Fruit fly (Drosophila melanogaster) whole organism, embryonic: ENCODE measurements around the gene CG13700.

Experiments
- CG12236 ChIP-seq: fragments of 200-800 bp; sonication (Bioruptor generic); optimal IDR thresholded peaks from 2 replicates; lab custom pipeline; 2016; ENCODE audit warnings: missing biosample characterization, missing genetic modification characterization
- CG13296 ChIP-seq: fragments of 200-800 bp; sonication (Bioruptor generic); optimal IDR thresholded peaks from 3 replicates; lab custom pipeline; 2018; ENCODE audit warnings: missing biosample characterization, mild to moderate bottlenecking, missing genetic modification characterization
- CG15601 ChIP-seq: fragments of 200-800 bp; sonication (Bioruptor generic); optimal IDR thresholded peaks from 3 replicates; lab custom pipeline; 2019; ENCODE audit warnings: missing biosample characterization, mild to moderate bottlenecking, missing genetic modification characterization, moderate library complexity
- CG17385 ChIP-seq: fragments of 200-800 bp; sonication (Bioruptor generic); optimal IDR thresholded peaks from 3 replicates; lab custom pipeline; 2018; ENCODE audit warnings: missing biosample characterization, mild to moderate bottlenecking, missing genetic modification characterization
- CG17802 ChIP-seq: fragments of 200-800 bp; sonication (Bioruptor generic); optimal IDR thresholded peaks from 2 replicates; lab custom pipeline; 2018; ENCODE audit warnings: missing biosample characterization, mild to moderate bottlenecking, missing genetic modification characterization, moderate library complexity
- CG17829 ChIP-seq: fragments of 200-800 bp; optimal IDR thresholded peaks from 2 replicates; lab custom pipeline; 2019; ENCODE audit warnings: missing biosample characterization, mild to moderate bottlenecking, missing genetic modification characterization, moderate library complexity
- CG1792 ChIP-seq: fragments of 200-800 bp; sonication (Bioruptor generic); optimal IDR thresholded peaks from 2 replicates; lab custom pipeline; 2016; ENCODE audit warnings: missing biosample characterization, missing genetic modification characterization
- CG2129 ChIP-seq: fragments of 200-800 bp; sonication (Bioruptor generic); IDR thresholded peaks from 2 replicates; pipeline ENCODE4 v1.3.6; 2022; ENCODE audit warnings: missing biosample characterization, missing genetic modification characterization; ENCODE audit not compliant: partially characterized antibody
- CG31441 ChIP-seq: fragments of 200-800 bp; sonication (Bioruptor generic); IDR thresholded peaks from 2 replicates; pipeline ENCODE4 v1.3.6; 2022; ENCODE audit warnings: missing biosample characterization, missing genetic modification characterization
- CG32772 ChIP-seq: fragments of 200-800 bp; sonication (Bioruptor generic); IDR thresholded peaks from 2 replicates; pipeline ENCODE4 v1.3.6; 2022; ENCODE audit warnings: missing biosample characterization, missing genetic modification characterization
- CG43689 ChIP-seq: fragments of 200-800 bp; sonication (Bioruptor generic); IDR thresholded peaks from 2 replicates; pipeline ENCODE4 v1.3.6; 2022; ENCODE audit warnings: missing biosample characterization, missing genetic modification characterization
- CG4820 ChIP-seq: fragments of 200-800 bp; sonication (Bioruptor generic); optimal IDR thresholded peaks from 3 replicates; lab custom pipeline; 2016; ENCODE audit warnings: missing biosample characterization, missing genetic modification characterization
- CG6175 ChIP-seq: fragments of 200-800 bp; sonication (Bioruptor generic); IDR thresholded peaks from 3 replicates; pipeline ENCODE4 v1.3.6; 2022; ENCODE audit warnings: missing biosample characterization, missing genetic modification characterization
- CG6272 ChIP-seq: fragments of 200-800 bp; sonication (Bioruptor generic); IDR thresholded peaks from 2 replicates; pipeline ENCODE4 v1.3.6; 2022; ENCODE audit warnings: missing biosample characterization, missing genetic modification characterization
- CG8290 ChIP-seq, 3 experiments: fragments of 200-800 bp; sonication (Bioruptor generic); optimal IDR thresholded peaks; 2 replicates each; lab custom pipeline; 2016 to 2019; ENCODE audit warnings: missing biosample characterization in 3 of 3, missing genetic modification characterization in 3 of 3, mild to moderate bottlenecking in 2 of 3, moderate library complexity in 1 of 3
- CG9437 ChIP-seq: fragments of 200-800 bp; sonication (Bioruptor generic); optimal IDR thresholded peaks from 2 replicates; lab custom pipeline; 2018; ENCODE audit warnings: missing biosample characterization, mild to moderate bottlenecking, missing genetic modification characterization
- CG9797 ChIP-seq: fragments of 200-800 bp; sonication (Bioruptor generic); optimal IDR thresholded peaks from 3 replicates; lab custom pipeline; 2018; ENCODE audit warnings: missing biosample characterization, mild to moderate bottlenecking, missing genetic modification characterization
- CkIIα-i1 ChIP-seq: fragments of 200-800 bp; sonication (Bioruptor generic); IDR thresholded peaks from 2 replicates; pipeline ENCODE4 v1.3.6; 2022; ENCODE audit warnings: missing biosample characterization, missing genetic modification characterization
- D ChIP-seq, 2 experiments: fragments of 200-800 bp in 1 of 2; fragments of >200 bp in 1 of 2; sonication (Bioruptor generic) in 1 of 2; optimal IDR thresholded peaks; 2 replicates in 1 of 2; 3 replicates in 1 of 2; lab custom pipeline; 2017; ENCODE audit warnings: mild to moderate bottlenecking in 1 of 2, missing biosample characterization in 1 of 2, missing genetic modification characterization in 1 of 2, missing genetic modification reagents in 1 of 2
- Doc2 ChIP-seq: fragments of 200-800 bp; sonication (Bioruptor generic); IDR thresholded peaks from 2 replicates; pipeline ENCODE4 v1.3.6; 2022; ENCODE audit warnings: missing biosample characterization, missing genetic modification characterization
- Dref ChIP-seq: fragments of 200-800 bp; sonication (Bioruptor generic); IDR thresholded peaks from 2 replicates; pipeline ENCODE4 v1.3.6; 2022; ENCODE audit warnings: missing biosample characterization, missing genetic modification characterization
- H15 ChIP-seq: fragments of 200-800 bp; sonication (Bioruptor generic); IDR thresholded peaks from 3 replicates; pipeline ENCODE4 v1.3.6; 2022; ENCODE audit warnings: missing biosample characterization, missing genetic modification characterization
- HLH54F ChIP-seq: fragments of 200-800 bp; sonication (Bioruptor generic); optimal IDR thresholded peaks from 3 replicates; lab custom pipeline; 2016; ENCODE audit warnings: missing biosample characterization, missing genetic modification characterization
- HmgZ ChIP-seq: fragments of 200-800 bp; sonication (Bioruptor generic); optimal IDR thresholded peaks from 2 replicates; lab custom pipeline; 2018; ENCODE audit warnings: missing biosample characterization, mild to moderate bottlenecking, missing genetic modification characterization
- Hr51 ChIP-seq, 2 experiments: fragments of 200-800 bp; sonication (Bioruptor generic); optimal IDR thresholded peaks; 2 replicates in 1 of 2; 3 replicates in 1 of 2; lab custom pipeline; 2016 to 2018; ENCODE audit warnings: missing biosample characterization in 2 of 2, missing genetic modification characterization in 2 of 2, mild to moderate bottlenecking in 1 of 2, moderate library complexity in 1 of 2
- MESR4 ChIP-seq: fragments of 200-800 bp; sonication (Bioruptor generic); optimal IDR thresholded peaks from 2 replicates; lab custom pipeline; 2018; ENCODE audit warnings: missing biosample characterization, mild to moderate bottlenecking, missing genetic modification characterization, moderate library complexity
- NC2α ChIP-seq: fragments of 200-800 bp; sonication (Bioruptor generic); optimal IDR thresholded peaks from 2 replicates; lab custom pipeline; 2016; ENCODE audit warnings: missing biosample characterization, missing genetic modification characterization
- Nf-YA ChIP-seq: fragments of 200-800 bp; sonication (Bioruptor generic); IDR thresholded peaks from 2 replicates; pipeline ENCODE4 v1.3.6; 2022; ENCODE audit warnings: missing biosample characterization, missing genetic modification characterization
- Pdp1 ChIP-seq, 2 experiments: fragments of 200-800 bp; sonication (Bioruptor generic); optimal IDR thresholded peaks; 3 replicates each; lab custom pipeline; 2016; ENCODE audit warnings: missing biosample characterization in 2 of 2, missing genetic modification characterization in 2 of 2, mild to moderate bottlenecking in 1 of 2, moderate library complexity in 1 of 2
- Ptx1 ChIP-seq: fragments of 200-800 bp; sonication (Bioruptor generic); IDR thresholded peaks from 2 replicates; pipeline ENCODE4 v1.3.6; 2022; ENCODE audit warnings: missing biosample characterization, missing genetic modification characterization
- Xrp1 ChIP-seq: fragments of 200-800 bp; sonication (Bioruptor generic); IDR thresholded peaks from 2 replicates; pipeline ENCODE4 v1.3.6; 2022; ENCODE audit warnings: missing biosample characterization, missing genetic modification characterization
- ap ChIP-seq: fragments of 200-800 bp; sonication (Bioruptor generic); IDR thresholded peaks from 2 replicates; pipeline ENCODE4 v1.3.6; 2022; ENCODE audit warnings: missing biosample characterization, missing genetic modification characterization
- bsh ChIP-seq, 2 experiments: fragments of 200-800 bp; sonication (Bioruptor generic); optimal IDR thresholded peaks; 2 replicates each; lab custom pipeline; 2017 to 2018; ENCODE audit warnings: mild to moderate bottlenecking in 2 of 2, missing biosample characterization in 2 of 2, missing genetic modification characterization in 2 of 2, moderate library complexity in 1 of 2
- btn ChIP-seq: fragments of 200-800 bp; sonication (Bioruptor generic); optimal IDR thresholded peaks from 2 replicates; lab custom pipeline; 2016; ENCODE audit warnings: missing biosample characterization, missing genetic modification characterization
- cad ChIP-seq: fragments of >200 bp; optimal IDR thresholded peaks from 2 replicates; lab custom pipeline; 2017; ENCODE audit warnings: missing biosample characterization, missing genetic modification characterization
- fd96Cb ChIP-seq: fragments of 200-800 bp; sonication (Bioruptor generic); optimal IDR thresholded peaks from 2 replicates; lab custom pipeline; 2018; ENCODE audit warnings: missing biosample characterization, mild to moderate bottlenecking, missing genetic modification characterization, moderate library complexity
- grau ChIP-seq: fragments of 200-800 bp; optimal IDR thresholded peaks from 3 replicates; lab custom pipeline; 2019; ENCODE audit warnings: missing biosample characterization, mild to moderate bottlenecking, missing genetic modification characterization, moderate library complexity
- hth ChIP-seq: fragments of >200 bp; optimal IDR thresholded peaks from 2 replicates; lab custom pipeline; 2017; ENCODE audit warnings: inconsistent platforms
- insv ChIP-seq, 2 experiments: fragments of 200-800 bp; sonication (Bioruptor generic); optimal IDR thresholded peaks; 3 replicates each; lab custom pipeline; 2016 to 2018; ENCODE audit warnings: missing biosample characterization in 2 of 2, missing genetic modification characterization in 2 of 2
- jigr1 ChIP-seq: fragments of 200-800 bp; sonication (Bioruptor generic); IDR thresholded peaks from 3 replicates; pipeline ENCODE4 v1.3.6; 2022; ENCODE audit warnings: missing biosample characterization, missing genetic modification characterization
- maf-S ChIP-seq: fragments of 200-800 bp; sonication (Bioruptor generic); optimal IDR thresholded peaks from 2 replicates; lab custom pipeline; 2016; ENCODE audit warnings: missing biosample characterization, missing genetic modification characterization
- pan ChIP-seq, 4 experiments: fragments of >200 bp in 3 of 4; fragments of 200-800 bp in 1 of 4; sonication (Bioruptor generic) in 1 of 4; optimal IDR thresholded peaks in 3 of 4; IDR thresholded peaks in 1 of 4; 2 replicates each; pipeline versions ENCODE4 v1.3.6 to Lab custom; 2017 to 2022; ENCODE audit warnings: missing biosample characterization in 2 of 4, missing genetic modification characterization in 2 of 4, mixed read lengths in 1 of 4
- pb ChIP-seq: fragments of 200-800 bp; sonication (Bioruptor generic); optimal IDR thresholded peaks from 3 replicates; lab custom pipeline; 2016; ENCODE audit warnings: missing biosample characterization, missing genetic modification characterization
- pnt ChIP-seq: fragments of 200-800 bp; sonication (Bioruptor generic); optimal IDR thresholded peaks from 3 replicates; lab custom pipeline; 2016; ENCODE audit warnings: missing biosample characterization, missing genetic modification characterization
- sisA ChIP-seq: fragments of 200-800 bp; sonication (Bioruptor generic); IDR thresholded peaks from 2 replicates; pipeline ENCODE4 v1.3.6; 2022; ENCODE audit warnings: missing biosample characterization, missing genetic modification characterization
- tgo ChIP-seq: fragments of 200-800 bp; sonication (Bioruptor generic); IDR thresholded peaks from 3 replicates; pipeline ENCODE4 v1.3.6; 2022; ENCODE audit warnings: missing biosample characterization, missing genetic modification characterization
- vnd ChIP-seq: fragments of 200-800 bp; sonication (Bioruptor generic); IDR thresholded peaks from 3 replicates; pipeline ENCODE4 v1.3.6; 2022; ENCODE audit warnings: missing biosample characterization, missing genetic modification characterization; ENCODE audit not compliant: partially characterized antibody
- zfh1 ChIP-seq: fragments of 200-800 bp; sonication (Bioruptor generic); IDR thresholded peaks from 3 replicates; pipeline ENCODE4 v1.3.6; 2022; ENCODE audit warnings: missing biosample characterization, missing genetic modification characterization

The CG13700 gene

DNA sequence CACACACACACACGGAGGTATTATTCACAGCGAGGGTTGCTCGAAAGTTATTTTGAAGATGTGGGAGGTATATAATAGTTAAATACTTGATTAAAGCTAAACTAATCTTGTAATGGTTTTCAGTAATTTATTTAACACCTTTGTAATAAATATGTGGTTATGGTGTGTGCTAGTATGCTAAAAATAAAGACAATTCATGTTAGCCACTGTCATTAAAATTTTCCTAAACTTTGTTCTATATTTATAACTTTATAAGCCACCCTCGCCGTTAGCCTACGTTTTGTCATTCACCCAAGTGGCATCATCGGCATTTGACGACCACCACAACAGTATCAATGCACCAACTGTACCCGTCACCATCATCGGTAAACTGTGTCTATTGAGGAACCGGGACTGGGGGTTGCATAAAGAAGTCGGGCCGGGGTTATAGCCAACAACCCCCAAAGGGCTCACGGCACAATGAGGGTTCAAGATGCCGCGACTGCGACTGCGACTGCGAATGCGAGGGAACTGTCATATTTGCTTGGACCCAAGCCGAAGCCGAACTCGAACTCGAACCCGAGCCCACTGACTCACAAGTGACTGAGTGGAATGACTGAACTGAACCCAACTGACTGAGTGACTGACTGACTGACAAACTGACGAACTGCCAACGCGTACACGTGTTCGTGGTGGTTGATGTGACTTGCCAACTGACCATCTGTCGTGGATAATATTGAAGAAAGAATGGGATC lies 28.6 kb downstream of the CG13700 start (continued):
- TF ChIP-seq HmgZ (tag; lab: Kevin White, UChicago) (no peak), vnd (GFP tag; lab: Robert Waterston, UW) (no peak), ap (GFP tag; lab: Robert Waterston, UW) (no peak), CG17829 (tag; lab: Kevin White, UChicago) (peak; percentile 57), D (optimal IDR thresholded peaks at IDR 0.05; lab: Kevin White, UChicago) (no peak), D (GFP tag; optimal IDR thresholded peaks at IDR 0.05; lab: Kevin White, UChicago) (peak; percentile 72), CG15601 (tag; lab: Kevin White, UChicago) (peak; percentile 14), grau (tag; lab: Kevin White, UChicago) (peak; percentile 47), CG6272 (GFP tag; lab: Robert Waterston, UW) (no peak), jigr1 (GFP tag; lab: Robert Waterston, UW) (no peak), btn (no peak), bsh (GFP tag; optimal IDR thresholded peaks at IDR 0.05; lab: Kevin White, UChicago) (peak in 1 of 2 experiments; percentile 31), CG32772 (GFP tag; lab: Robert Waterston, UW) (no peak), insv (GFP tag; optimal IDR thresholded peaks at IDR 0.05; lab: Kevin White, UChicago) (peak in 1 of 2 experiments; percentile 3), HLH54F (GFP tag; lab: Kevin White, UChicago) (no peak), hth (lab: Kevin White, UChicago) (peak; percentile 68), Pdp1 (GFP tag; optimal IDR thresholded peaks at IDR 0.05; lab: Kevin White, UChicago) (peak in 1 of 2 experiments; percentile 5), CG4820 (GFP tag; lab: Kevin White, UChicago) (peak; percentile 46), NC2α (GFP tag; lab: Kevin White, UChicago) (no peak), CG12236 (GFP tag; lab: Kevin White, UChicago) (no peak), CG17802 (tag; lab: Kevin White, UChicago) (no peak), fd96Cb (tag; lab: Kevin White, UChicago) (peak; percentile 35), Xrp1 (GFP tag; lab: Robert Waterston, UW) (peak; percentile 77), CkIIα-i1 (GFP tag; lab: Robert Waterston, UW) (no peak), CG9437 (GFP tag; lab: Kevin White, UChicago) (peak; percentile 37), CG9797 (GFP tag; lab: Kevin White, UChicago) (no peak), CG2129 (GFP tag; lab: Robert Waterston, UW) (no peak), maf-S (GFP tag; lab: Kevin White, UChicago) (no peak), pb (no peak), CG17385 (GFP tag; lab: Kevin White, UChicago) (peak; percentile 9), tgo (0 out of 3 replicates have a peak, but pooled peaks have one; percentile 22), Hr51 (GFP tag; optimal IDR thresholded peaks at IDR 0.05; lab: Kevin White, UChicago) (peak in 1 of 2 experiments; percentile 35), Dref (no peak), CG43689 (no peak), CG8290 (GFP tag; optimal IDR thresholded peaks at IDR 0.05; lab: Kevin White, UChicago) (no peak), CG8290 (tag; optimal IDR thresholded peaks at IDR 0.05; lab: Kevin White, UChicago) (no peak), H15 (GFP tag; lab: Robert Waterston, UW) (0 out of 3 replicates have a peak, but pooled peaks have one; percentile 11), sisA (GFP tag; lab: Robert Waterston, UW) (no peak; the same call in 1 of the 2 replicates), Ptx1 (GFP tag; lab: Robert Waterston, UW) (peak; percentile 55), CG31441 (GFP tag; lab: Robert Waterston, UW) (peak; percentile 59), MESR4 (GFP tag; lab: Kevin White, UChicago) (no peak), CG6175 (GFP tag; lab: Robert Waterston, UW) (no peak), Doc2 (GFP tag; lab: Robert Waterston, UW) (no peak), Nf-YA (GFP tag; lab: Robert Waterston, UW) (no peak; the same call in 1 of the 2 replicates), pan (optimal IDR thresholded peaks at IDR 0.05; lab: Kevin White, UChicago) (no peak), pan (GFP tag; optimal IDR thresholded peaks at IDR 0.05 in 1 of 2, IDR thresholded peaks at IDR 0.05 in 1 of 2) (peak in 1 of 2 experiments; percentile 56), pnt (GFP tag; lab: Kevin White, UChicago) (no peak), CG13296 (GFP tag; lab: Kevin White, UChicago) (no peak), cad (GFP tag; lab: Kevin White, UChicago) (no peak), CG1792 (GFP tag; lab: Kevin White, UChicago) (no peak), zfh1 (GFP tag; lab: Robert Waterston, UW) (peak; percentile 54; the same call in 2 of the 3 replicates)
